Worm (Caenorhabditis elegans) whole organism, young adult: ENCODE measurements around the gene F47B8.10.
A peak's percentile ranks its signal among the peaks of the same experiment; 100 is the strongest.

ENCODE experiments used
- B0336.3 ChIP-seq: fragments of 200-800 bp; sonication (Bioruptor generic); IDR thresholded peaks from 2 replicates; pipeline ENCODE4 v1.3.6; 2022; ENCODE audit warnings: missing genetic modification characterization, missing compliant biosample characterization
- F10E7.11 ChIP-seq: sonication (generic microtip); optimal IDR thresholded peaks from 2 replicates; lab custom pipeline; 2017; ENCODE audit warnings: mild to moderate bottlenecking, missing genetic modification characterization, moderate library complexity, missing compliant biosample characterization
- F23B12.7 ChIP-seq: sonication (generic microtip); optimal IDR thresholded peaks from 2 replicates; lab custom pipeline; 2017; ENCODE audit warnings: missing genetic modification characterization, mild to moderate bottlenecking, missing compliant biosample characterization, antibody characterized with exemption, moderate library complexity; ENCODE audit not compliant: insufficient read depth
- F39B2.1 ChIP-seq: fragments of 200-800 bp; sonication (Bioruptor generic); IDR thresholded peaks from 2 replicates; pipeline ENCODE4 v1.3.6; 2022; ENCODE audit warnings: missing genetic modification reagents, missing genetic modification characterization, missing compliant biosample characterization
- F49E8.2 ChIP-seq: sonication (generic microtip); optimal IDR thresholded peaks from 3 replicates; lab custom pipeline; 2017; ENCODE audit warnings: missing genetic modification characterization, mild to moderate bottlenecking, missing compliant biosample characterization, antibody characterized with exemption, moderate library complexity; ENCODE audit not compliant: insufficient read depth
- F57C9.4 ChIP-seq: sonication (generic microtip); optimal IDR thresholded peaks from 2 replicates; lab custom pipeline; 2017; ENCODE audit warnings: mild to moderate bottlenecking, missing genetic modification characterization, missing compliant biosample characterization
- T26A5.8 ChIP-seq: sonication (generic microtip); optimal IDR thresholded peaks from 2 replicates; lab custom pipeline; 2016; ENCODE audit warnings: missing genetic modification characterization, missing compliant biosample characterization
- Y56A3A.18 ChIP-seq: fragments of 200-800 bp; sonication (Bioruptor generic); IDR thresholded peaks from 2 replicates; pipeline ENCODE4 v1.3.6; 2022; ENCODE audit warnings: missing genetic modification reagents, missing genetic modification characterization, missing compliant biosample characterization
- Y79H2A.3 ChIP-seq: fragments of 200-800 bp; sonication (Bioruptor generic); conservative IDR thresholded peaks from 2 replicates; pipeline ENCODE4 v1.3.6; 2022; ENCODE audit warnings: missing genetic modification reagents, missing genetic modification characterization, missing compliant biosample characterization
- aptf-3 ChIP-seq: fragments of 200-800 bp; sonication (Bioruptor generic); IDR thresholded peaks from 2 replicates; pipeline ENCODE4 v1.3.6; 2022; ENCODE audit warnings: missing genetic modification characterization, missing compliant biosample characterization
- attf-5 ChIP-seq: fragments of 200-800 bp; sonication (Bioruptor generic); optimal IDR thresholded peaks from 2 replicates; lab custom pipeline; 2018; ENCODE audit warnings: mild to moderate bottlenecking, missing genetic modification characterization, missing compliant biosample characterization
- attf-6 ChIP-seq: fragments of 200-800 bp; sonication (Bioruptor generic); IDR thresholded peaks from 2 replicates; pipeline ENCODE4 v1.3.6; 2022; ENCODE audit warnings: missing genetic modification reagents, missing genetic modification characterization, missing compliant biosample characterization
- bed-1 ChIP-seq: fragments of 200-800 bp; sonication (Bioruptor generic); IDR thresholded peaks from 2 replicates; pipeline ENCODE4 v1.3.6; 2022; ENCODE audit warnings: missing genetic modification reagents, missing genetic modification characterization, missing compliant biosample characterization
- bed-2 ChIP-seq: fragments of 200-800 bp; sonication (Bioruptor generic); IDR thresholded peaks from 2 replicates; pipeline ENCODE4 v1.3.6; 2022; ENCODE audit warnings: missing genetic modification reagents, missing genetic modification characterization, missing compliant biosample characterization
- cebp-1 ChIP-seq, 2 experiments: fragments of 200-800 bp in 1 of 2; sonication (Bioruptor generic) in 1 of 2; sonication (generic microtip) in 1 of 2; IDR thresholded peaks in 1 of 2; optimal IDR thresholded peaks in 1 of 2; 2 replicates each; pipeline versions ENCODE4 v1.3.6 to Lab custom; 2017 to 2022; ENCODE audit warnings: missing compliant biosample characterization in 2 of 2, missing genetic modification characterization in 2 of 2, mild to moderate bottlenecking in 1 of 2, missing genetic modification reagents in 1 of 2, moderate library complexity in 1 of 2
- cebp-2 ChIP-seq: fragments of 200-800 bp; sonication (Bioruptor generic); IDR thresholded peaks from 2 replicates; pipeline ENCODE4 v1.3.6; 2022; ENCODE audit warnings: missing genetic modification characterization, missing compliant biosample characterization
- ceh-100 ChIP-seq: fragments of 200-800 bp; sonication (Bioruptor generic); IDR thresholded peaks from 2 replicates; pipeline ENCODE4 v1.3.6; 2022; ENCODE audit warnings: missing genetic modification reagents, missing genetic modification characterization, missing compliant biosample characterization
- ceh-79 ChIP-seq: sonication (generic microtip); optimal IDR thresholded peaks from 2 replicates; lab custom pipeline; 2017; ENCODE audit warnings: mild to moderate bottlenecking, missing genetic modification characterization, missing compliant biosample characterization
- ceh-91 ChIP-seq: fragments of 200-800 bp; sonication (Bioruptor generic); IDR thresholded peaks from 2 replicates; pipeline ENCODE4 v1.3.6; 2022; ENCODE audit warnings: missing genetic modification reagents, missing genetic modification characterization, missing compliant biosample characterization
- chd-7 ChIP-seq: sonication (generic microtip); optimal IDR thresholded peaks from 2 replicates; lab custom pipeline; 2016; ENCODE audit warnings: mild to moderate bottlenecking, missing genetic modification characterization, moderate library complexity, missing compliant biosample characterization
- dpl-1 ChIP-seq: fragments of 150-350 bp; optimal IDR thresholded peaks from 2 replicates; lab custom pipeline; 2014; ENCODE audit warnings: missing biosample characterization, missing genetic modification reagents, missing genetic modification characterization
- efl-1 ChIP-seq: fragments of 150-350 bp; optimal IDR thresholded peaks from 2 replicates; lab custom pipeline; 2014; ENCODE audit warnings: missing biosample characterization, missing genetic modification reagents, missing genetic modification characterization
- egl-44 ChIP-seq: fragments of 200-800 bp; sonication (Bioruptor generic); IDR thresholded peaks from 2 replicates; pipeline ENCODE4 v1.3.6; 2022; ENCODE audit warnings: missing genetic modification reagents, missing genetic modification characterization, missing compliant biosample characterization
- egrh-3 ChIP-seq: fragments of 200-800 bp; sonication (Bioruptor generic); IDR thresholded peaks from 2 replicates; pipeline ENCODE4 v1.3.6; 2022; ENCODE audit warnings: missing genetic modification reagents, missing genetic modification characterization, missing compliant biosample characterization
- ekl-4 ChIP-seq: fragments of 200-800 bp; sonication (Bioruptor generic); IDR thresholded peaks from 2 replicates; pipeline ENCODE4 v1.3.6; 2022; ENCODE audit warnings: missing genetic modification reagents, missing genetic modification characterization, missing compliant biosample characterization
- hsf-1 ChIP-seq: fragments of 200-800 bp; sonication (Bioruptor generic); IDR thresholded peaks from 2 replicates; pipeline ENCODE4 v1.3.6; 2022; ENCODE audit warnings: missing genetic modification reagents, missing genetic modification characterization, missing compliant biosample characterization
- lag-1 ChIP-seq: fragments of 200-800 bp; sonication (Bioruptor generic); IDR thresholded peaks from 2 replicates; pipeline ENCODE4 v1.3.6; 2022; ENCODE audit warnings: missing genetic modification reagents, missing genetic modification characterization, missing compliant biosample characterization
- let-526 ChIP-seq: fragments of 200-800 bp; sonication (Bioruptor generic); IDR thresholded peaks from 2 replicates; pipeline ENCODE4 v1.3.6; 2022; ENCODE audit warnings: missing genetic modification reagents, missing genetic modification characterization, missing compliant biosample characterization
- let-607 ChIP-seq, 2 experiments: fragments of 200-800 bp in 1 of 2; sonication (Bioruptor generic) in 1 of 2; sonication (generic microtip) in 1 of 2; optimal IDR thresholded peaks; 2 replicates each; lab custom pipeline; 2016 to 2018; ENCODE audit warnings: mild to moderate bottlenecking in 2 of 2, missing compliant biosample characterization in 2 of 2, missing genetic modification characterization in 2 of 2, moderate library complexity in 2 of 2, missing genotype in 1 of 2
- lin-35 ChIP-seq, 3 experiments: fragments of 150-350 bp in 2 of 3; sonication (generic microtip) in 1 of 3; optimal IDR thresholded peaks; 2 replicates each; lab custom pipeline; 2014 to 2018; ENCODE audit warnings: missing biosample characterization in 3 of 3, missing genetic modification characterization in 3 of 3, missing genetic modification reagents in 3 of 3
- lin-54 ChIP-seq: fragments of 200-800 bp; sonication (Bioruptor generic); optimal IDR thresholded peaks from 2 replicates; lab custom pipeline; 2018; ENCODE audit warnings: mild to moderate bottlenecking, missing genetic modification characterization, missing compliant biosample characterization
- lsy-27 ChIP-seq: sonication (generic microtip); optimal IDR thresholded peaks from 2 replicates; lab custom pipeline; 2017; ENCODE audit warnings: missing genetic modification characterization, mild to moderate bottlenecking, missing compliant biosample characterization, antibody characterized with exemption, missing genotype, borderline replicate concordance; ENCODE audit not compliant: insufficient read depth
- mel-28 ChIP-seq: sonication (generic microtip); optimal IDR thresholded peaks from 2 replicates; lab custom pipeline; 2016; ENCODE audit warnings: borderline replicate concordance, mild to moderate bottlenecking, missing genetic modification characterization, missing compliant biosample characterization
- nfyb-1 ChIP-seq: fragments of 200-800 bp; sonication (Bioruptor generic); IDR thresholded peaks from 2 replicates; pipeline ENCODE4 v1.3.6; 2022; ENCODE audit warnings: missing genetic modification reagents, missing genetic modification characterization, missing compliant biosample characterization
- pbrm-1 ChIP-seq: fragments of 200-800 bp; sonication (Bioruptor generic); IDR thresholded peaks from 2 replicates; pipeline ENCODE4 v1.3.6; 2022; ENCODE audit warnings: missing genetic modification reagents, missing genetic modification characterization, missing compliant biosample characterization
- repo-1 ChIP-seq: sonication (generic microtip); optimal IDR thresholded peaks from 2 replicates; lab custom pipeline; 2017; ENCODE audit warnings: mild to moderate bottlenecking, missing genetic modification characterization, missing compliant biosample characterization
- tbp1 ChIP-seq: fragments of 200-800 bp; sonication (Bioruptor generic); optimal IDR thresholded peaks from 2 replicates; lab custom pipeline; 2018; ENCODE audit warnings: mild to moderate bottlenecking, missing genetic modification characterization, missing compliant biosample characterization
- ztf-18 ChIP-seq: sonication (generic microtip); optimal IDR thresholded peaks from 2 replicates; lab custom pipeline; 2016; ENCODE audit warnings: missing genotype, mild to moderate bottlenecking, missing genetic modification characterization, missing compliant biosample characterization
- ztf-26 ChIP-seq: sonication (generic microtip); optimal IDR thresholded peaks from 2 replicates; lab custom pipeline; 2017; ENCODE audit warnings: missing genetic modification characterization, missing compliant biosample characterization
- ztf-6 ChIP-seq: fragments of 200-800 bp; sonication (Bioruptor generic); IDR thresholded peaks from 2 replicates; pipeline ENCODE4 v1.3.6; 2022; ENCODE audit warnings: missing genetic modification reagents, missing genetic modification characterization, missing compliant biosample characterization

F47B8.10 gene

DNA sequence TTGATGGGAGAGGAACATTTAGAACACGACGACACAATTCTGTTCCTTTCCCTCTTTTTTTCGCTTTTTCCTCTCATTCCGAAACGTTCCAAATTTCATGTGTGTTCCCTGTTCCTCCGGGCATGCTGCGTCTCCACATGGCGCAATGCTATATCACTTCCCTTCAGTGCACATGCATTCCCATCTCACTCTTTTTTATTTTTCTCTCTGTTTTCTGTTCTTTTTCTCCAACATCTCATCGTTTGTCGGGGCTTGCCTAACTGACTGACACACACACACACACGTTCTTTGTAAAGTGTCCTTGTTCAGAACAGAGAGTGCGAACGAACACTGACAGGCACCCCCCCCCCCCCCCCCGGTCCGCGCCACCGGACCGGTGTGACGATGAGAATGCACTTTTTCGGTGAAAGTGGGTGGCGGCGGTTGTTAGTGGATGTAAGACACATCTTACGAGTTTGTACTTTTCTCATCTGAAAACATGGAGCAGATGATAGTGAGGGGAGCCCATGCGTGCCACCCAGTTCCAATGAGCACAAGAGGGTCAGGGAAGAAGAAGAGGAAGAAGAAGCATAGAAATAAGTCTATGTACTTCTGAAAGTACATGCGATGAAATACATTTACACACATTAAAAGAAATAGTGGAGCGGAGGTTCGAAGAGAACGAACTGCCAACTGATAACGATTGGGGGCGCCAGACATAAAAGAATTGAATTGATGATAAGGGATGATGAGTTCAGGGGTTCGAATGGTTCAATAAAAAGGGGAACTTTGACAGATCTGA is 26.7 kb downstream of the F47B8.10 start (continued):
- peak; percentile 22 for TF ChIP-seq chd-7 (tag; lab: Kevin White, UChicago)

DNA sequence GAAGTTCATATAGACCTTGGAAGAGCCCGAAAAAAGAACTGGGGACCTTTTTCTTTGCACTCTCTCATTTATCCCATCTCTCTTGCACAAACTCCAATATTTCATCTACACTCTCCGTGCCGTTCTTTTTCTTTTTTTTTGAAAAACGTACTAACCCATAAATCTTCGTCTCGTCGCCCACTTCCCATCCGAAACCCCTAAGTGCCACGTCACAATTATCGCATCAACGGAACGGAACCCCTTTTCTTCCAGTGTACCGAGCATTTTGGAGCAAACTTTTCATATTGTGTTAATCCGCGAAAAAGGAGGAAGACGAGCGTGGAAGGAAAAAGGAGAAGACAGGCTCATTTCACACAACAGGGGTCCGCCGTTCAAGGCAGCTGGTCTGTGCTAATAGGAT is 27.6 kb downstream of the F47B8.10 start:
- no peak for TF ChIP-seq let-607 (tag; optimal IDR thresholded peaks at IDR 0.05; lab: Kevin White, UChicago)
- no peak for TF ChIP-seq let-526 (GFP tag; lab: Robert Waterston, UW)
- TF ChIP-seq F57C9.4 (tag; lab: Kevin White, UChicago) = no peak
- no peak for TF ChIP-seq B0336.3
- TF ChIP-seq lin-35 (GFP tag; optimal IDR thresholded peaks at IDR 0.05; lab: Kevin White, UChicago) = no peak

DNA sequence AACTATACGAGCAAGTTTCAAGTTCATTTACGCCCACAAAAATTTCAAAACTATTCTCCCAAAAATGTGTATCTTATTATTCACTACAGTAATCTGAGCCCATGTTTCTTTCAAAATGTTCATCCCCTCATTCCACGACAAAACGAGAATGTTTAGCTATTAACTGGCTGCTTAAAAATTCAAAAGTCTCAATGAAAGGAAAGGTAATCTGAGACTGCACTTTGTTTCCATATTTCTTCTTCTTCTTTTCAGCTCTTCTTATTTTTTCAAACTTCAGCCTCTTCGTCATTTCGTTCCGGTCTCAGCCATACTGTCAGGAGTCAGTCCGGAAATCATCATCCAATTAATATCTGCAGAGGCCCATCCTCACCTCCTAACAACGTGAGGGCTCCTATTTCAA is 31.0 kb downstream of the F47B8.10 start, which contains the start of gene unc-39:
TSS of gene unc-39 (plus strand) at position 301 of the 400 bp plus-strand sequence.
- TF ChIP-seq dpl-1 (no peak), lag-1 (no peak), F57C9.4 (tag; lab: Kevin White, UChicago) (no peak), lin-54 (no peak), aptf-3 (GFP tag; lab: Robert Waterston, UW) (no peak), F49E8.2 (tag; lab: Kevin White, UChicago) (no peak), let-526 (GFP tag; lab: Robert Waterston, UW) (no peak), tbp1 (GFP tag; lab: Kevin White, UChicago) (no peak), mel-28 (no peak), egrh-3 (no peak)
- TF ChIP-seq, all 124 proteins: peak for 0

DNA sequence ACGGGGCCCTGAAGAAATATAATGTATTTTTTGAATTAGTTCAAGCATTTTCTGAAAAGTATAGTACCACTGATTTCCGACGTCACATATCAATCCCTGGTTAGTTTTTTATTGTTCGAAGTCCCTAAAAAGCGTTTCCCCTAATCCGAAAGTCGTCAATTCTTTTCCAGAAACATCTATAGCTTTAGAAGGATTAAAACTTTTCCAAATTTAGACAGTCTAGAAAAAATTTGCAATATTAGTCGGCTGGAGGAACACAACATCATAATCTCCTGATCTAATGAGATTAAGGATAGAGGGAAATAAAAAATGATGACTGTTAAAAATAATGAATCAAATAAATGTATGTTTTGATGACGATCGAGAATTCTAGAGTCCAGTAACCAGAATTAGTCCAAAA is 36.3 kb downstream of the F47B8.10 start:
- TF ChIP-seq lsy-27 (tag; lab: Kevin White, UChicago) = no peak
- TF ChIP-seq repo-1 (tag; lab: Kevin White, UChicago) = no peak
- TF ChIP-seq F39B2.1 = no peak
- TF ChIP-seq ceh-100 (GFP tag; lab: Robert Waterston, UW) = no peak
- no peak for TF ChIP-seq nfyb-1 (GFP tag; lab: Robert Waterston, UW)
- TF ChIP-seq pbrm-1 = no peak
- no peak for TF ChIP-seq bed-2
- TF ChIP-seq ztf-18 (tag; lab: Kevin White, UChicago) = no peak
- TF ChIP-seq F10E7.11 (tag; lab: Kevin White, UChicago) = no peak

DNA sequence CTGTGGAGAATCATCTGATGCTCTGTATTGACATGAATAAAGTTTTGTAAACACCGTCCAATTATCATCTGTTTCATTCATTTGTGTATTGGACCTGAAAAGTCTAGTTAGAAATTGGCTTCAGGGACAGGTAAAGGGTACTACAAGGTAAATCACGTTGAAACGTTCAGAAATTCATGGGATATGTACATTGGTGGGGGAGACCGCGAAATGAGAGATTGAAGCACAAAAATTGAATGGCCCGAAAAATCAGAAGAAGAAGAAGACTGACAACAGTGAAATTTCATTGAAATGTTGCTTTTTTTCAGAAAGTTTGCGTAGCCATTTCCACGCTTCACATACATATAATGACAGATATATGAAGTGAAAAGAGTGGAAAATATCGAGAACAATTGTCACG is 37.2 kb downstream of the F47B8.10 start, which contains the start of gene npr-43:
TSS of gene npr-43 (minus strand) at position 101 of the 400 bp plus-strand sequence.
- TF ChIP-seq Y56A3A.18 (no peak), cebp-2 (no peak), Y79H2A.3 (GFP tag; lab: Robert Waterston, UW) (no peak)

DNA sequence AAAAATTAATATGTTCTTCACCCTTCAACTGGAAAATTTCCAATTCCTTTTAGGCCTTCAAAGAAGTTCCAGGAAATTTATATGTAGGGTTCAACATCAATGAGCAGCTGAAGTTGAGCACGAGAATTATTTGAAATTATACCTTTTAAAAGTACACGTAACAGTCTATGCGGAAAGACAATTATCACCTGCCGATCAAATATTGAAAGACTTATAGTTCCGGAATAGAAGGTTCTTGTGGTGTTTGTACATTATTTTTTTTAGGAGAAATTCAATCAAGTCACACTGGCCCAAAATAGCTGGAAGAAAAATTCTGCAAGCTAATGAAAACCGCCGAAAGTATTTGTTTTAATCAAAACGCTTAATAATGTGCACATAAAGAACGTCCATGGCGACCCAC is 38.5 kb downstream of the F47B8.10 start:
- no peak for TF ChIP-seq attf-6 (GFP tag; lab: Robert Waterston, UW)
- no peak for TF ChIP-seq ztf-6
- TF ChIP-seq F23B12.7 (tag; lab: Kevin White, UChicago) = no peak
- no peak for TF ChIP-seq T26A5.8 (tag; lab: Kevin White, UChicago)
- TF ChIP-seq ceh-91 (GFP tag; lab: Robert Waterston, UW) = no peak
- no peak for TF ChIP-seq ekl-4 (GFP tag; lab: Robert Waterston, UW)
- TF ChIP-seq bed-1 = no peak
- TF ChIP-seq cebp-2 = no peak
- no peak for TF ChIP-seq efl-1 (GFP tag; lab: Kevin White, UChicago)
- no peak for TF ChIP-seq ztf-26 (tag; lab: Kevin White, UChicago)
- TF ChIP-seq ceh-79 (tag; lab: Kevin White, UChicago) = no peak
- no peak for TF ChIP-seq cebp-1 (GFP tag; IDR thresholded peaks at IDR 0.05; lab: Robert Waterston, UW)
- no peak for TF ChIP-seq cebp-1 (tag; optimal IDR thresholded peaks at IDR 0.05; lab: Kevin White, UChicago)
- TF ChIP-seq hsf-1 (GFP tag; lab: Robert Waterston, UW) = no peak
- TF ChIP-seq attf-5 (GFP tag; lab: Kevin White, UChicago) = no peak
- no peak for TF ChIP-seq egl-44 (GFP tag; lab: Robert Waterston, UW)
